Fruit fly (Drosophila melanogaster): ENCODE measurements around the gene pnt.

dm6 chr3R:23297132-23297862, 48.7 kb downstream of the pnt start:
- peak; percentile 50 for TF ChIP-seq lz (GFP tag; optimal IDR thresholded peaks at IDR 0.05)
- peak; percentile 37 for TF ChIP-seq vri (GFP tag; optimal IDR thresholded peaks at IDR 0.05)
- TF ChIP-seq CG31627 (GFP tag; optimal IDR thresholded peaks at IDR 0.05), result peak; percentile 53
- TF ChIP-seq CG8632 (GFP tag; optimal IDR thresholded peaks at IDR 0.05), result peak; percentile 31
- no peak for TF ChIP-seq CG15336 (GFP tag; IDR thresholded peaks at IDR 0.05)
- no peak for TF ChIP-seq CG11762 (GFP tag; optimal IDR thresholded peaks at IDR 0.05; ENCODE audit: insufficient read depth)
- TF ChIP-seq CG4318 (GFP tag; optimal IDR thresholded peaks at IDR 0.05), result no peak
- TF ChIP-seq achi (GFP tag; optimal IDR thresholded peaks at IDR 0.05), result peak; percentile 38
- no peak for TF ChIP-seq Gug (GFP tag; IDR thresholded peaks at IDR 0.05)
- peak; percentile 34 for TF ChIP-seq Eip75B (GFP tag; optimal IDR thresholded peaks at IDR 0.05)
- no peak for TF ChIP-seq fd59A (GFP tag; optimal IDR thresholded peaks at IDR 0.05)

Measured in whole organism, prepupa.